Fruit fly (Drosophila melanogaster) whole organism, embryonic: ENCODE data around the gene CG15414.

ENCODE experiments used
- Asciz ChIP-seq: fragments of 200-800 bp; sonication (Bioruptor generic); optimal IDR thresholded peaks from 2 replicates; lab custom pipeline; 2017; ENCODE audit warnings: missing biosample characterization, mild to moderate bottlenecking, missing genetic modification characterization, missing genetic modification reagents
- CG10959 ChIP-seq: fragments of 200-800 bp; sonication (Bioruptor generic); IDR thresholded peaks from 2 replicates; pipeline ENCODE4 v1.3.6; 2022; ENCODE audit warnings: missing biosample characterization, missing genetic modification characterization
- CG11504 ChIP-seq: fragments of 200-800 bp; sonication (Bioruptor generic); optimal IDR thresholded peaks from 3 replicates; lab custom pipeline; 2019; ENCODE audit warnings: missing biosample characterization, mild to moderate bottlenecking, missing genetic modification characterization, moderate library complexity
- CG12236 ChIP-seq: fragments of 200-800 bp; sonication (Bioruptor generic); optimal IDR thresholded peaks from 2 replicates; lab custom pipeline; 2016; ENCODE audit warnings: missing biosample characterization, missing genetic modification characterization
- CG12942 ChIP-seq: fragments of 200-800 bp; sonication (Bioruptor generic); optimal IDR thresholded peaks from 3 replicates; lab custom pipeline; 2016; ENCODE audit warnings: missing biosample characterization, missing genetic modification characterization
- CG18262 ChIP-seq: fragments of 200-800 bp; optimal IDR thresholded peaks from 3 replicates; lab custom pipeline; 2019; ENCODE audit warnings: missing biosample characterization, mild to moderate bottlenecking, missing genetic modification characterization, moderate library complexity
- CG4328 ChIP-seq: fragments of 200-800 bp; sonication (Bioruptor generic); optimal IDR thresholded peaks from 3 replicates; lab custom pipeline; 2017; ENCODE audit warnings: missing biosample characterization, missing genetic modification reagents, missing genetic modification characterization
- CG6654 ChIP-seq: fragments of 200-800 bp; sonication (Bioruptor generic); optimal IDR thresholded peaks from 2 replicates; lab custom pipeline; 2017; ENCODE audit warnings: missing biosample characterization, mild to moderate bottlenecking, missing genetic modification characterization
- CG6689 ChIP-seq: fragments of 200-800 bp; sonication (Bioruptor generic); IDR thresholded peaks from 2 replicates; pipeline ENCODE4 v1.3.6; 2022; ENCODE audit warnings: missing biosample characterization, missing genetic modification characterization
- CG8388 ChIP-seq: fragments of 200-800 bp; sonication (Bioruptor generic); optimal IDR thresholded peaks from 2 replicates; lab custom pipeline; 2019; ENCODE audit warnings: missing biosample characterization, mild to moderate bottlenecking, missing genetic modification characterization, moderate library complexity
- CTCF ChIP-seq: fragments of 200-800 bp; sonication (Bioruptor generic); optimal IDR thresholded peaks from 2 replicates; lab custom pipeline; 2017; ENCODE audit warnings: missing biosample characterization, mild to moderate bottlenecking, missing genetic modification characterization, moderate library complexity
- Dref ChIP-seq: fragments of 200-800 bp; sonication (Bioruptor generic); IDR thresholded peaks from 2 replicates; pipeline ENCODE4 v1.3.6; 2022; ENCODE audit warnings: missing biosample characterization, missing genetic modification characterization
- Drgx ChIP-seq: fragments of 200-800 bp; sonication (Bioruptor generic); IDR thresholded peaks from 2 replicates; pipeline ENCODE4 v1.3.6; 2022; ENCODE audit warnings: missing biosample characterization, missing genetic modification characterization
- Ets65A ChIP-seq: fragments of 200-800 bp; sonication (Bioruptor generic); peaks from one replicate; lab custom pipeline; 2016; ENCODE audit warnings: missing biosample characterization, missing genetic modification characterization
- Hr3 ChIP-seq: fragments of 200-800 bp; sonication (Bioruptor generic); optimal IDR thresholded peaks from 3 replicates; lab custom pipeline; 2016; ENCODE audit warnings: missing biosample characterization, missing genetic modification characterization
- Hr51 ChIP-seq, 2 experiments: fragments of 200-800 bp; sonication (Bioruptor generic); optimal IDR thresholded peaks; 2 replicates in 1 of 2; 3 replicates in 1 of 2; lab custom pipeline; 2016 to 2018; ENCODE audit warnings: missing biosample characterization in 2 of 2, missing genetic modification characterization in 2 of 2, mild to moderate bottlenecking in 1 of 2, moderate library complexity in 1 of 2
- Oli ChIP-seq: fragments of 200-800 bp; sonication (Bioruptor generic); optimal IDR thresholded peaks from 2 replicates; lab custom pipeline; 2018; ENCODE audit warnings: missing biosample characterization, mild to moderate bottlenecking, missing genetic modification characterization, moderate library complexity
- Ptx1 ChIP-seq: fragments of 200-800 bp; sonication (Bioruptor generic); IDR thresholded peaks from 2 replicates; pipeline ENCODE4 v1.3.6; 2022; ENCODE audit warnings: missing biosample characterization, missing genetic modification characterization
- Sox100B ChIP-seq: fragments of 200-800 bp; sonication (Bioruptor generic); optimal IDR thresholded peaks from 3 replicates; lab custom pipeline; 2018; ENCODE audit warnings: missing biosample characterization, mild to moderate bottlenecking, missing genetic modification characterization
- Sox102F ChIP-seq: fragments of 200-800 bp; sonication (Bioruptor generic); optimal IDR thresholded peaks from 2 replicates; lab custom pipeline; 2018; ENCODE audit warnings: missing biosample characterization, mild to moderate bottlenecking, missing genetic modification characterization, moderate library complexity
- Ssrp ChIP-seq: fragments of 200-800 bp; sonication (Bioruptor generic); optimal IDR thresholded peaks from 2 replicates; lab custom pipeline; 2018; ENCODE audit warnings: missing biosample characterization, mild to moderate bottlenecking, missing genetic modification characterization, moderate library complexity
- az2 ChIP-seq: fragments of 200-800 bp; sonication (Bioruptor generic); optimal IDR thresholded peaks from 3 replicates; lab custom pipeline; 2016; ENCODE audit warnings: missing biosample characterization, missing genetic modification characterization
- bbx ChIP-seq: fragments of 200-800 bp; sonication (Bioruptor generic); IDR thresholded peaks from 2 replicates; pipeline ENCODE4 v1.3.6; 2022; ENCODE audit warnings: missing biosample characterization, missing genetic modification characterization; ENCODE audit not compliant: partially characterized antibody
- corto ChIP-seq: fragments of 200-800 bp; sonication (Bioruptor generic); optimal IDR thresholded peaks from 2 replicates; lab custom pipeline; 2016; ENCODE audit warnings: missing biosample characterization, mild to moderate bottlenecking, missing genetic modification characterization, moderate library complexity
- dmrt99B ChIP-seq: fragments of 200-800 bp; sonication (Bioruptor generic); optimal IDR thresholded peaks from 2 replicates; lab custom pipeline; 2018; ENCODE audit warnings: missing biosample characterization, mild to moderate bottlenecking, missing genetic modification characterization, moderate library complexity
- dpn ChIP-seq, 2 experiments: fragments of 200-800 bp; sonication (Bioruptor generic); optimal IDR thresholded peaks; 3 replicates each; lab custom pipeline; 2016; ENCODE audit warnings: missing biosample characterization in 2 of 2, missing genetic modification characterization in 2 of 2
- fd96Cb ChIP-seq: fragments of 200-800 bp; sonication (Bioruptor generic); optimal IDR thresholded peaks from 2 replicates; lab custom pipeline; 2018; ENCODE audit warnings: missing biosample characterization, mild to moderate bottlenecking, missing genetic modification characterization, moderate library complexity
- gem ChIP-seq: fragments of 200-800 bp; sonication (Bioruptor generic); optimal IDR thresholded peaks from 2 replicates; lab custom pipeline; 2019; ENCODE audit warnings: missing biosample characterization, mild to moderate bottlenecking, missing genetic modification characterization, moderate library complexity
- hbn ChIP-seq: fragments of 200-800 bp; sonication (Bioruptor generic); IDR thresholded peaks from 2 replicates; pipeline ENCODE4 v1.3.6; 2022; ENCODE audit warnings: missing biosample characterization, missing genetic modification characterization; ENCODE audit not compliant: partially characterized antibody
- jumu ChIP-seq: fragments of 200-800 bp; sonication (Bioruptor generic); optimal IDR thresholded peaks from 3 replicates; lab custom pipeline; 2016; ENCODE audit warnings: missing biosample characterization, missing genetic modification characterization
- lmd ChIP-seq: fragments of 200-800 bp; sonication (Bioruptor generic); IDR thresholded peaks from 2 replicates; pipeline ENCODE4 v1.3.6; 2022; ENCODE audit warnings: missing biosample characterization, missing genetic modification characterization
- nerfin-2 ChIP-seq: fragments of 200-800 bp; sonication (Bioruptor generic); IDR thresholded peaks from 2 replicates; pipeline ENCODE4 v1.3.6; 2022; ENCODE audit warnings: missing biosample characterization, missing genetic modification characterization; ENCODE audit not compliant: partially characterized antibody
- odd ChIP-seq: fragments of 200-800 bp; sonication (Bioruptor generic); optimal IDR thresholded peaks from 2 replicates; lab custom pipeline; 2017; ENCODE audit warnings: missing biosample characterization, mild to moderate bottlenecking, missing genetic modification characterization
- p53 ChIP-seq: fragments of 200-800 bp; sonication (Bioruptor generic); optimal IDR thresholded peaks from 2 replicates; lab custom pipeline; 2016; ENCODE audit warnings: missing biosample characterization, missing genetic modification characterization
- phol ChIP-seq: fragments of 200-800 bp; sonication (Bioruptor generic); optimal IDR thresholded peaks from 3 replicates; lab custom pipeline; 2018; ENCODE audit warnings: missing biosample characterization, mild to moderate bottlenecking, missing genetic modification characterization, moderate library complexity
- salm ChIP-seq: fragments of 200-800 bp; sonication (Bioruptor generic); optimal IDR thresholded peaks from 2 replicates; lab custom pipeline; 2018; ENCODE audit warnings: missing biosample characterization, mild to moderate bottlenecking, missing genetic modification characterization
- sisA ChIP-seq: fragments of 200-800 bp; sonication (Bioruptor generic); IDR thresholded peaks from 2 replicates; pipeline ENCODE4 v1.3.6; 2022; ENCODE audit warnings: missing biosample characterization, missing genetic modification characterization
- tio ChIP-seq: fragments of 200-800 bp; sonication (Bioruptor generic); optimal IDR thresholded peaks from 2 replicates; lab custom pipeline; 2017; ENCODE audit warnings: missing biosample characterization, missing genetic modification characterization, inconsistent platforms
- z ChIP-seq: fragments of 200-800 bp; sonication (Bioruptor generic); IDR thresholded peaks from 3 replicates; pipeline ENCODE4 v1.3.6; 2022; ENCODE audit warnings: missing biosample characterization, missing genetic modification characterization

Gene CG15414

DNA sequence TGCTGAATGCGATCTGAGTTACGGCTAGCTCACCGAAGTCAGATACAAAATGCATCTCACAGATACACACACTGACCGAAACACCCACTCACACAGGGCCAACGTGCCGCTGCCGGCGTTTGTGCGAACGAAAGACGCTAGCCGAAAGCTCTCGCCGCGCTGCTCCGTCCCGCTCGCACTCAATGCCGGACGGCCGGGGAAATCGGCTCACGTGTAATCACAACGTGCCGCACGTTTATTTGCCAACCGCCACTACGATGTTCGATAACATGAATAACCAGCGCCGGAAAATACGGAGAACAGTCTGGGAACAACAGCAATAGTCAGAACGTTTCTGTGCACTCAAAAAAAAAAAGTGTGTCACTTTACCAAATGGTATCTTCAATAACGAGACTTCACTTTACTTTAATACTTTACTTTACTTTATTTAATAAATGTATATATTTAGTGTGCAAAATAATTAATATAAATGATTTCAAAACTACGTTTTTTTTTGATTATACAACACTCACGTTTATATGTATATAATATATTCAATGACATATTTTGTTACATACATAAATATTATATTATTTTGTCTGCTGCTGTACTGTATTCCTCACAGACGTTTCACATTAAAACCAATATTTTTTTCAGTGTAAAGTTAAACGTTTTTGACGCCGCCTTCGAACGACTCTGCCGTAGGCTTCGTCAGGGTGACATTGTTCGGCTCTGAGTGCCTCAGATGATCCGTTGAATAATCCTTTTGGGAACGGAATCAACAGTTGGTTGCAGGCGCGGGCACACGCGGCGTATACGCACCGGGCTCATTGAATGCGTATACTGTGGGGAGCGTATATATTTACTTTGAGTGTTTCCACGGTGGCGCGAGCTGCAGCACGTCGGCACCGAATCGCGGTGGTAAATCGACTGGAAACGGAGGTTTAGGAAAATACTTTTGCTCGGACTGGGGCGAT lies 16.6 kb upstream of the CG15414 start, which contains the start of gene tim (continued):
- peak; percentile 47 for TF ChIP-seq fd96Cb (tag; lab: Kevin White, UChicago)
- peak; percentile 34 for TF ChIP-seq Dref
- TF ChIP-seq nerfin-2, result no peak
- peak; percentile 36 for TF ChIP-seq odd
- TF ChIP-seq CG8388 (GFP tag; lab: Kevin White, UChicago), result peak; percentile 27
- peak; percentile 20 for TF ChIP-seq Hr3 (GFP tag; lab: Kevin White, UChicago)
- peak in 1 of 2 experiments; percentile 31 for TF ChIP-seq dpn (GFP tag; optimal IDR thresholded peaks at IDR 0.05; lab: Kevin White, UChicago)
- TF ChIP-seq CG18262, result peak; percentile 48
- peak; percentile 19 for TF ChIP-seq Asciz (GFP tag; lab: Kevin White, UChicago)
- peak; percentile 1 for TF ChIP-seq salm
- TF ChIP-seq CG12942, result peak; percentile 44
- TF ChIP-seq bbx, result peak; percentile 57
- TF ChIP-seq z (GFP tag; lab: Robert Waterston, UW), result peak; percentile 18; the same call in 1 of the 3 replicates
- TF ChIP-seq lmd, result peak; percentile 43; the same call in 1 of the 2 replicates
- TF ChIP-seq jumu, result no peak
- no peak for TF ChIP-seq CTCF (GFP tag; lab: Kevin White, UChicago)
- no peak for TF ChIP-seq corto (GFP tag; lab: Kevin White, UChicago)
- peak; percentile 26 for TF ChIP-seq Oli (tag; lab: Kevin White, UChicago)

DNA sequence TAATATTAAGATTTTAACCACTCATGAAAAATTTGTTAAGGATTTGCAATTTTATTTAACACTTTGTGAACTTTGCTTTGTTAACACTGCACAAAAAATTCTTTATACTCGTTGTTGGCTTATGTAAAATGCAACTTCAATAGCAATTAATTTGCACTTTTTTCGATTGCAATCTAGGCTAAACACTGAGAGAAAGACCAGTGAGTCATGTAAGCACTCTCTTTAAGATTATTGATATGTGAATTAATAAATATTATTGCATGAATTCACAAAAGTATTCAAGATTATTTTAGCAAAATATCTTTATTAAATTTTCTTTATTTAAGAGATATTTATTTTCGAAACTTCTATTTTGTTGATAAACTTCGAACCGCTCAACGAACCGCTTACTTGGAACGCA lies 15.9 kb upstream of the CG15414 start:
- TF ChIP-seq az2, result peak; percentile 12
- TF ChIP-seq lmd, result no peak
- peak; percentile 10 for TF ChIP-seq Ssrp
- peak; percentile 25 for TF ChIP-seq Oli (tag; lab: Kevin White, UChicago)
- TF ChIP-seq CG4328 (GFP tag; lab: Kevin White, UChicago), result no peak
- TF ChIP-seq tio (GFP tag; lab: Kevin White, UChicago), result peak; percentile 14
- TF ChIP-seq phol (tag; lab: Kevin White, UChicago), result peak; percentile 26
- peak; percentile 24 for TF ChIP-seq dmrt99B (tag; lab: Kevin White, UChicago)
- TF ChIP-seq CG10959 (GFP tag; lab: Robert Waterston, UW), result no peak
- TF ChIP-seq Ptx1 (GFP tag; lab: Robert Waterston, UW), result 0 out of 2 replicates have a peak, but pooled peaks have one; percentile 20
- peak; percentile 43 for TF ChIP-seq Asciz (GFP tag; lab: Kevin White, UChicago)
- peak; percentile 37 for TF ChIP-seq Sox102F (GFP tag; lab: Kevin White, UChicago)
- TF ChIP-seq hbn, result no peak
- TF ChIP-seq Drgx, result peak; percentile 37
- TF ChIP-seq sisA (GFP tag; lab: Robert Waterston, UW), result 0 out of 2 replicates have a peak, but pooled peaks have one; percentile 16
- peak; percentile 12 for TF ChIP-seq Sox100B (GFP tag; lab: Kevin White, UChicago)
- no peak for TF ChIP-seq jumu
- TF ChIP-seq Hr51 (GFP tag; optimal IDR thresholded peaks at IDR 0.05; lab: Kevin White, UChicago), result peak in 1 of 2 experiments; percentile 9
- TF ChIP-seq CG12236 (GFP tag; lab: Kevin White, UChicago), result no peak
- 0 out of 2 replicates have a peak, but pooled peaks have one; percentile 25 for TF ChIP-seq CG6689
- no peak for TF ChIP-seq p53 (GFP tag; lab: Kevin White, UChicago)
- no peak for TF ChIP-seq CG6654
- TF ChIP-seq Ets65A (GFP tag; lab: Kevin White, UChicago), result peak; percentile 16
- peak; percentile 44 for TF ChIP-seq gem (tag; lab: Kevin White, UChicago)
- TF ChIP-seq CG11504 (tag; lab: Kevin White, UChicago), result peak; percentile 35
